Worm (Caenorhabditis elegans) whole organism, dauer: Measurements from ENCODE around the gene fil-1.

Experiments
- unc-62 ChIP-seq: sonication (generic microtip); optimal IDR thresholded peaks from 2 replicates; lab custom pipeline; 2017; ENCODE audit warnings: missing biosample characterization, missing genetic modification reagents, missing genetic modification characterization

The fil-1 gene

DNA sequence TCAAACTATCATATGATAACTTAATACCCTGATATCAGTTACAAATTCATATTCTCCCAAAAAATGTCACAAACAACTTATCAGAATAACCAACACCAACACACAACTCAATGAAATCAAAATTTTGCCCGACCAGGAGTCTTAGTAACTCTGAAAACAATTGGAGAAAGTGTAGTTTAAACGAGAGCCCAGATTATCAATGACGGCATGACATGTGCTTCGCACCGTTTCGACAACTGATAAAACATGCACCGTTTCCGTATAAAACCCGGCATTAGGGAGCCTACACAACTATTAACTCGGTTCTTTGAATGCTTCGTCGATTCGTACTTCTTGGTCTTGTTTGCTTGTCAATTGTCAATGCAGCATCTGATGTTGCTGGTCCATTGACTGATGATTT lies at the start of gene fil-1:
Gene fil-1 (plus strand): TSS at position 219 of the 400 bp plus-strand sequence.
- TF ChIP-seq unc-62 (GFP tag; lab: Kevin White, UChicago): no peak

DNA sequence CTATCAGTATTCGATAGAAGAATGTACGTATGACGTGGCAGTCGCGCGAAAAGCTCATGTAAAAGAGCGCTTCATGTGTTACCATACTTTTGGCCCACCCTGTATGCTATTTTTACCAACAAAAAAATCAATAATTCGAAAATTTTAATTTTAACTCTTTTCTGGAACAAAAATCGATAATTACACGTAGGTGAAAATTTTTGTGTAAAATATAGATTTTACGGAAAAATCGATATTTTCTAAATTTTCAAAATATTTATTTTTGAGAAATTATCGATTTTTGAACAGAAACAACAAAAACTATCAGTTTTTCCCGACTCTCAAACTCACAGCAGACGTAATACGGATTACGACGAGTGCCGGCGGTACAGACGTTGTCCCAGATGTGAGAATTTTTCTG lies 48.5 kb upstream of the fil-1 start:
- TF ChIP-seq unc-62 (GFP tag; lab: Kevin White, UChicago): no peak

DNA sequence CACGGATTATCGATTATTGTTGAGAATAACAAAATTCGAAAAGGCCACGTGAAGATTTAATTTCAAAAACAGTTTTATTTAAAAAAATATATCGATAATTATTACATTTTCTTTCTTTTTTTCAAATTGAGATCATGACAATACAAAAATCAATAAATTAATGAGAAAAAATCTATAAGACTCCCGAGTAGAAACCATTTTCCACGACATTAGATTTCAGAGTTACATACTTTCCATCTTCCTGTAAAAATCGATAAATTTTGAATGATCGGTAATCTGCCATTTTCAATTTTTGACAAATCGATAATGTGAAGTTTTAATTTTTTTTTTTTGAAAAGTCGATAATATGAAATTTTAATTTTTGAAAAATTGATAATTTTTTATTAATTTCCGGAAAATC lies 47.9 kb upstream of the fil-1 start, which contains the start of gene C30G7.3:
Gene C30G7.3 (minus strand): TSS at position 8 of the 400 bp plus-strand sequence.
- TF ChIP-seq unc-62 (GFP tag; lab: Kevin White, UChicago): no peak

DNA sequence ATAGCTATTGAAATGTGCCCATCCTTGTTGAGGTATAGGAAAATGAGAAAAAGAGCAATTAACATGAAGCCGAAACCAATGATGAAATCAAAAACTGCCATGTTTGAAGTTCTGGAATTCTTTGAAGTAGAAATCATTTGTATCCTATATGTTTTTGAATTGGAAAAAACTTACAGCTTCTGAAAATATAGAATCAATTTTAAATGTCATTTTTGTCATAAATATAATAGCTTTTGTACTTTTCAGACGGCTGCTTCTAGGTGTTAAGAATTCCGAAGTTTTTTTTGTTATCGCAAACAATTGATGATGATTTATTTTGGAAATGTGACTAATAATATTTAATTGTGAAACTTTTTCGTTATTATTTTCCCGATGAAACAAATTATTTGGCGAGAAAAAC lies 46.6 kb upstream of the fil-1 start, which contains the start of gene C30G7.4:
Gene C30G7.4 (minus strand): TSS at position 101 of the 400 bp plus-strand sequence.
- TF ChIP-seq unc-62 (GFP tag; lab: Kevin White, UChicago): no peak

DNA sequence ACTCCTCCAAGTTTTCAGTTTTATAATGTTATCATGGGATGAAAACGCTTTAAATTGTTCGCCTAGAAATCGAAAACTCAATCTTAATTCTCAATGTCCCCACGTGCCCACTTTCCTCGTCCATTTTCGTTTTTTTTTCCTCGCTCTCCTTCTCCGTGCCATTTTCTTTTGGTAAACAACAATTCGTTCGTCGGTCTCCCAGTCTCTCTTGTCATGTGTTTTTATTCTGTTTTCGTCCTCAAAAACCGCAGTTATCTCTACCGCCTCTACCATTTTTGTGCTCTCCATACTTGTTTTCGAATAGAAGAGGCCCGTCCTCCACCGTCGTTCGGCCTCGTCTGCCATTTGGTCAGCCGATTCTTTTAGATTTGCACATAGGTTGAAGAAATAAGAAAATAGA lies 45.1 kb upstream of the fil-1 start:
- no peak for TF ChIP-seq unc-62 (GFP tag; lab: Kevin White, UChicago)

DNA sequence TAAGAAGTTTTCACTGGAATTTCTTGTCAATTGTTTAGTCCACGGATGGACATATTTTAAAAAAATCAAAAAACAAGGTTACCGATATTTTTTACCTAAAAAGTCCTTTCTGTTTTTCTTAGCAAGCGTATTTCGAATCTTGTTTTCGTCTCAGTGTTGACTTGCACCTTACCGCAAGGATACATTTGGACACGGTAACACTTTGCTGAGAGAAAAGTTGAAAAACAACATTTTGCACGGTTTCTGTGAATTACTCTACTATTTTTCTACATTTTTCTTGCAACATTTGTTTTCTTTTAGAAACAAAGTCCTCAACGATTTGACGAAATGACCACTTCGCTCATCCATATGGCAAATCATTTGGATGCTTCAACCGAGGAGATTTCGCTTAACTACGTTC lies 44.2 kb upstream of the fil-1 start, which contains the start of gene hil-1:
Gene hil-1 (plus strand): TSS at position 301 of the 400 bp plus-strand sequence.
- TF ChIP-seq unc-62 (GFP tag; lab: Kevin White, UChicago): no peak

DNA sequence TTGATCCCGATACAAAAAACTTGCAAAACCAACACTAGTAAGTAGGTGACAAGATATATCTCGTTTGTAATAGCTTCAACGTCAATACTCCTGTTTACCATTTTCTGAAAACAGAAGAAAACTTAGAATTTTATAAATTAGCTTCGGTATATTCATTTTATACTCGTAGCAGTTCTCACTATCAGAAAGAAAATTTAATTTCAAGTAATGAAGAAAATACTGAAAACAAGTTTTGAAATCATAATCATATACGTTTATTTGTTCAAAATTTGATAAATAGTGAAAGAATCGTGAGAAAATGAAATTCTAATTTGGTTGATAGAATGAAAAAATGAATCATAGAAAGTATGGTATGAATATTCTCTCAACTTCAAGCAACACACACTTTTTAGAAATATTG lies 39.0 kb upstream of the fil-1 start, which contains the start of gene C30G7.5:
Gene C30G7.5 (minus strand): TSS at position 101 of the 400 bp plus-strand sequence.
- TF ChIP-seq unc-62 (GFP tag; lab: Kevin White, UChicago): no peak

DNA sequence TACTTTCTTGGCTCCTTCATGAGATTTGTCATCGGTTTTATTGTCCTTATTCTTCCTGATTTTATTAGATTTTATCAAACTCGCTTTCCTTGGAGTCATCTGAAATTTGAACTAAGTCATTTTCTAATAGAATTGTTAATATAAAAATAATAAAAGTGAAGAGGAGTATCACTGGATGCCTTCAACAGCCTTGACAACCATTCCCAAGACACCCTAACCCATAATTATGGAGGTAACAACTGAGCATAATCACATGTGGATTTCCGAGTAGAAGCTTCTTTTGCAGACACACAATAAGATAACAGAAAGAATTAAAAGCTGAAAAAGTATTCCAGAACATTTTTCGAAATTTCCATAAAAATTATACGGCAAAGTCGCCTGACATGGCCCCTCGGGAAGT lies 38.0 kb upstream of the fil-1 start, which contains the start of gene F02D8.9:
Gene F02D8.9 (minus strand): TSS at position 101 of the 400 bp plus-strand sequence.
- TF ChIP-seq unc-62 (GFP tag; lab: Kevin White, UChicago): no peak

DNA sequence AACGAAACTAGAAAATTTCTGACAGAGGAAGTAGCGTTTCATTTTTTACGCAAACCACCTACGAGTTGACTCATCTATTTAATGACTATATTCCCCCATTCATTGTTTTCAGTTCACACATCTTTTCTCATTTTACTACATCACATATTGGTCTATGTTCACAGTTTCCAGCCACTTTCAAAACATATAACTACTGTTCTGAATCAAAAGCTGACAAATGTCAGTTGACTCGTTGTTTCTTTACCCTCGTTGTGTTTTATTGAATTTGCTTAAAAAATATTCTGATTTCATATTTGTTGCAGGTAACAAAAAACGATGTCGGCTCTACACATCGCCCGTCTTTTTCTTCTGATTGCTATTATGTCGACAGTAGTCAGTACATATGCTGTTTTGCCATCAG lies 22.5 kb upstream of the fil-1 start, which contains the start of gene nlp-59:
Gene nlp-59 (plus strand): TSS at position 301 of the 400 bp plus-strand sequence.
- TF ChIP-seq unc-62 (GFP tag; lab: Kevin White, UChicago): no peak

DNA sequence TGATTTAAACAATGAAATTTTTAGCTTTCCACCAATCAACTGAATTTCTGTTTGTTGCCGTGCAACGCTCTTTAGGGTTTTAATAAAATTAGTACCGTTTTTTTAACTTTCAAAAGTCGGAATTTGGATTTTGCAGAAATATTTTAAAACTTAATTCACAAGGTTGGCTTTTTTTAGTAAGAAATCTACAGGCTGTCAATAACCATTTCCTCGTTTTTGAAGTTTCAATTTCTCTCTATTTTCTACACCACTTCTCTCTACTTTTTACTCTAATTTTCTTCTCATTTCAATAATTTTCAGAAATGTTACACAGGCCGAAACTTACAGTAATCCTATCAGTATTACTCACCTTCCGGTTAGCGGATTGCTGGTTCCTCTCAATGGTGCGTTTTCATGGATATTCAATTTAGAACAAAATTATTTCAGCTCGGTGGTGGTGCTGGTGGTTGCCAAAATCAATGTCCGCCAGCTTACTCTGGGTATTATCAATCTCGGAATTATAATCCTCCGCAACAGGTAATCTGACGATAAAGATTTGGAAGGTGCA lies 15.4 kb upstream of the fil-1 start, which contains the start of the genes grd-12 and F02D8.1:
Gene grd-12 (plus strand): TSS at position 301 of the 547 bp plus-strand sequence.
Gene F02D8.1 (minus strand): TSS at position 497 of the 547 bp plus-strand sequence.
- TF ChIP-seq unc-62 (GFP tag; lab: Kevin White, UChicago): no peak

DNA sequence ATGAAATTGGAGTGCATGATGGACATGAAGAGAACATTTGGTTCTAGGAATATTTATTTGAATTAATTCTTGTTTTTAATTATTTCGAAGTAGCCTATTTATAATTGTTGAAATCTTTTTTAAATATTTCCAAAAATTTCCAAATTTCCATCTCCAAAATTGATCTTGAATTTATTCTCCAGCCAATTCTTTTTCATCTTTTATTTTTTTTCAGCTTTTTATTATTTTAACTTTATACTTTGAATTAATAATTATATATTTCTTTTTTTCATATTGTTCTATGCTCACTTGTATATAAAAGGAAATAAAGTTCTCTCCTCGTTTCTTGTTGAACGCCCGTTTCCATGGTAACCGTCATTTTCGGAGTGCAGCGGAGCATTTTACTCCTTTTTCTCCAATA lies 13.7 kb upstream of the fil-1 start, which contains the start of gene xbx-1:
Gene xbx-1 (plus strand): TSS at position 301 of the 400 bp plus-strand sequence.
- no peak for TF ChIP-seq unc-62 (GFP tag; lab: Kevin White, UChicago)

DNA sequence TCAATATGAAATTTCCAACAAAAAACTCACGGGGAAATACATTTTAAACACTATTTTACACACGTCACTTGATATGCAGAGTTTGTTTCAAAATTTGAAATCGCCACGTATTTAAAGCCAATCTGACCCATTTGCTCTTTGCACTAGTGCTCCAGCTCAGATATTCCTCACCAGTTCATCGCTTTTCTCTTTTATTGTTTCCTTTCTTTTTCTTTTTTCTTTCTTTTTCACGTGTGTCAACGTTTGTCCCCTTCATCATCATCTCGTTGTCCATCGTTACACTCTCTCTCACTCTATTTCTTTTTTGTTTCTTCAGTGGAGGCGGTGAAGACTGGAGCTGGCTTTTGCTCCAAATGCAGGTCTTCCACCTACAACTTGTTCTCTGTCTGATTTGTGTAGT lies 9.0 kb upstream of the fil-1 start, which contains the start of gene F02D8.4:
Gene F02D8.4 (plus strand): TSS at position 301 of the 400 bp plus-strand sequence.
- no peak for TF ChIP-seq unc-62 (GFP tag; lab: Kevin White, UChicago)

DNA sequence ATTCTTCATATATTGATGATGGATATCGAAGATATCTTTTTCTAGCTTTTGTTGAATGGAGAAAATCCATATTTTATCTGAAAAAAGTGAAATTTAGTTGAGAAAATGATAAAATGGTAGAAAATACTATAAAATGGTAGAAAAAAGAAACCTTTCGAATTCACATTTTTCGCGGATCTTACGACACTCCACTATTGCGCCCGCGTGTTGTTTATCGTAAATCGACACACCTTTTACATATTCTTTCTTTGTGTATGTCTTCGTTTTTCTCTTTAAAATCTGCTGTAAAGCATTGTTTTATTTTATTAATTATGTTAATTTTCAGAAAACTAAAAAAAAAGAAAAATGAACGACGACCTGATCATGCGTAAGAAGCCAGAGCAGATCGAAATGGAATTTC lies 2.8 kb upstream of the fil-1 start, which contains the start of the genes cdt-2 and T01C3.2:
Gene cdt-2 (minus strand): TSS at position 284 of the 400 bp plus-strand sequence.
Gene T01C3.2 (plus strand): TSS at position 326 of the 400 bp plus-strand sequence.
- TF ChIP-seq unc-62 (GFP tag; lab: Kevin White, UChicago): no peak

DNA sequence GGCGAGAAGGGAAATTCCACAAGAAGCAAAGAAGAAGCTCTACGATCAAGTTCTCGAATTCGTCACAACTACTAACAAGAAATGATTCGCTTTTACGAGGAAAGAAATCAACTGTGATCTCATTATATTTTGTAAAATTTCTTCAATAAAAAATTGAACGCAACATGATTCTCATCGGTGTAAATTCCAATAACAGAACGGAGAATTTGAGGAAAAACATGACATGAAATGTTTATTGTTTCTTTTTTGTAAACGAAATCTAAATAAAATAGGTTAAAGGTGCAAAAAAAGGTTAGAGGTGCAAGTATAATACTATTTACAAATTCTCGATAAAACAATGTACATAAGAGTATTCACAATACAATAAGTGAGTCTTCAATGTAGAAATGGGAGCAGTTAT lies 2.1 kb upstream of the fil-1 start:
- no peak for TF ChIP-seq unc-62 (GFP tag; lab: Kevin White, UChicago)

DNA sequence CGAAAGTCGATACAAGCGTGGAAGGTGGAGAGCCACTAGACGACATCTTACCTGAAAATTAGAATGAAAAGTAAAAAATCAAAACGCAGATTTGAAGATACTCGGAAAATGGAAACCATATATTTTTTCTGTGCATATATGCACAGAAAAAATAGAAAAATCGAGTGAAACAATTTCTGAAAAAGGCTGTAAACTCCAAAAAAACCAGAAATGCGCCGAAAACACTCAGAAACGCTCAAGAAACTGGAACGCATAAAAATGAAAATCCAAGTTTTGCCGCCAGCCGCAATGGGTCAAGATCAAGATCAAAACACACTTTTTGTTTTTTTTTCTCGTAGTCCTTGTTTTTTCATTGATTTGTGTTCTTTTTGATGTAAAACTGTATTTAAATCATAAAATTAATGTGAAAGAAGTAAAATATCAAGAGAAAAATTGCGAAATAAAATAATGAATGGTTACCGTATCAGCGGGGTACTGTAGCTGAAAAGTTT lies 966 bp upstream of the fil-1 start, which contains the start of gene T01C3.3:
Gene T01C3.3 (minus strand): TSS at position 51 of the 491 bp plus-strand sequence.
- TF ChIP-seq unc-62 (GFP tag; lab: Kevin White, UChicago): no peak

DNA sequence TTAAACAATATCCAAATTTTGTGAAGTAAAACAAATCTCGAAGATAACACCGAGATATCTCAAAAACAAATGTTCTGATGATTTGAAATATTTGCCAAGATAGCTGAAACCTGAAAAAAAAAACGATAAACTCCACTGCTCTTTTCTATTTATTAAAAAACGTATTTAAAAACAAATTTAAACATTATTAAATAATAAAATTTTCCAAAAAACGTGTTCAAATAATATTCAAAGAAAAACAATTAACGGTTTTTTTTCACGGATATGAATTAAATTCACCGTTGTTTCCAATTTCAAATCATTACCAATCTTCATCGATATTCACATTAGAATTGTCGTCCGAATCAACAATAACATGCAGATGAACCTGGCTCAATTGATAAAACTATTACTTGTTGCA lies 2.6 kb downstream of the fil-1 start, which contains the start of gene irld-14:
Gene irld-14 (plus strand): TSS at position 301 of the 400 bp plus-strand sequence.
- no peak for TF ChIP-seq unc-62 (GFP tag; lab: Kevin White, UChicago)
